Fruit fly (Drosophila melanogaster) ovary, adult (tissue): ENCODE data around the gene CG46426.

Source experiments
- CG17801 ChIP-seq: fragments of 200-800 bp; optimal IDR thresholded peaks from 2 replicates; lab custom pipeline; 2019; ENCODE audit warnings: missing biosample characterization, mild to moderate bottlenecking, missing genetic modification characterization, moderate library complexity; ENCODE audit not compliant: partially characterized antibody

Gene CG46426

DNA sequence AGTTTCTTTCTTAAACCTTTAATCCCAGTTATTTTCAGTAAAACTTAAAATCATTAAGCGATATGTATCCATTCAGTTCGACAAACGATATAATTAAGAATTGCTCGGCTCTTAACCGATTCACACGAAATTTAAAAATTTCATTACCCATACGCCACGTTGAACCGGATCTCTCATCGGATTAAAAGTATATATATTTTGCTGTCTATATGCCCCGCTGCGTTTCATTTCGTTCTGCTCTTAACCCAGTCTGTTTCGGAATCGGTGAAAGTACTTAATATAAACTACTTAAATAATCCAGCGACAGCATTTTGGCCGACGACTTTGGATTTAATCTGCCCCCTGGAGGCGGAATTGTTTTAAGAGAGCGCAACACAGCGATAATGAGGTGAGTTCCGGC is 10.5 kb downstream of the CG46426 start, which contains the start of gene CG42751:
TSS of gene CG42751 (plus strand) at position 301 of the 400 bp plus-strand sequence.
- no peak for TF ChIP-seq CG17801 (GFP tag; lab: Kevin White, UChicago)

DNA sequence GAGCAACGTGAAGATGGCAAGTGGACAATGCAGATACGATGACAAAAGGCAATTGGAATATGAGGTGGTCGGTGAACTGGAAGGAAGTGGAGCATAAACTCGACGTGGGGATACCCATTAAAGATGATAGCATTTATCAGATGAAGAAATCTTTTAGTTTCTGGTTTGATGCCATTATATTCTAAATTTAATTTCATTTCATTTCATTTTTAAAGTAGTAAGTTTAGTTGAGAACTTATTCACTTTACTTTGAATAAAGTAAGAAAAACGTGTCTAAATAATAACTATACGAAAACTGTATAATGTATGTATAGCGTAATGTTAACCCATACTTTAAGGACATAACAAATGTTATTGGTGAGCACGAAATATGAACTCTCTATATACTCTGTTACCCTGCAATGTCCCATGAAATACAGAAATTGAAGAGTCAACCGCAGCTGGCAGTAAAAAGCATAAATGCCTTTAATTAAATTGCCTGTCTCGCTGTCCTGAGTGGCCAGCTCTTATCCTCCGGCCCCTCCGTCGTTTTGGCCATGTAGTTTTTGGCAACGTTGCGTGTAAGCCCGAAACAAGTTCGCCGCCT is 28.3 kb downstream of the CG46426 start:
- no peak for TF ChIP-seq CG17801 (GFP tag; lab: Kevin White, UChicago)

DNA sequence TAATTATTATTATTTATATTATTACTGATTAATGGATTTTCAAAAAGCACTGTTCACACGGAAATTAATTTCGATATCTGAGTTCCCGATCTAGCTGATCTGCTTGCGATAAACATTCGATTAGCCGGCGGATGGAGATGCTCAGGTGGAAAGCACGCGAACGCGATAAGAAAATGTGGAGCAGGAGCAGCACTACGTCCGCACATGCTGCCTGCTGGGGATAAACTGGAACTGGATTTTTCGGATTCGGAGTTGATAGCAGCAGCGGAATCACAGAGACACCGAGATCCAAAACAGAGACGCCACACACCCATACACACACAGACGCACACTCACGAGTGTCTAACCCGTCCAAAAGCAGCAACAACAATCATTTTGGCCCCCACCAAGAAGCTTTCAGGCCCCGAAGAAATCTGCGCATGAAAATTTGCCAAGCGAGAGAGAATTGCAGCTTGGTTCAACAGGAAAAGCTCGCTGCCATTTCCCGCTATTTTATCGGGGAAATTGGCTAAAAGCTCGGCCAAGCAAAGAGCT is 31.7 kb downstream of the CG46426 start:
- TF ChIP-seq CG17801 (GFP tag; lab: Kevin White, UChicago), result no peak

DNA sequence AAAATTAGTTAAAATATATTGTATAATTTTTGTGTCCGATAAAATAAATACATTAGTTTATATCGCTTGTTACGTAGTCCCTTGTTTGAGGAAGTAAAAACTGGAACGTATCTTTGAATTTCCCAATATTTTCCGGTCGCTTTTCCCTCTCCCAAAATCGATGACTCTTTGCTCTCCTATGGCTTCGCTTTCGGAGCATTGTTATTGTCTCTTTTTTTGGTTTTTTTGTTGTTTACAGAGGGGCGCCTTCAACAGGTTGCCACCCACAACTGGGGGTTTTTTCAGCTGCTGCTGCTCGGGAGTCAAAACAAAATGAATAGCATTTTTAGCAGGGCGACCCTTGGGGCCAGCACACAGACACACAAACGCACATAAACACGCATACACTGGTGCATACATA is 32.3 kb downstream of the CG46426 start:
- TF ChIP-seq CG17801 (GFP tag; lab: Kevin White, UChicago), result no peak

DNA sequence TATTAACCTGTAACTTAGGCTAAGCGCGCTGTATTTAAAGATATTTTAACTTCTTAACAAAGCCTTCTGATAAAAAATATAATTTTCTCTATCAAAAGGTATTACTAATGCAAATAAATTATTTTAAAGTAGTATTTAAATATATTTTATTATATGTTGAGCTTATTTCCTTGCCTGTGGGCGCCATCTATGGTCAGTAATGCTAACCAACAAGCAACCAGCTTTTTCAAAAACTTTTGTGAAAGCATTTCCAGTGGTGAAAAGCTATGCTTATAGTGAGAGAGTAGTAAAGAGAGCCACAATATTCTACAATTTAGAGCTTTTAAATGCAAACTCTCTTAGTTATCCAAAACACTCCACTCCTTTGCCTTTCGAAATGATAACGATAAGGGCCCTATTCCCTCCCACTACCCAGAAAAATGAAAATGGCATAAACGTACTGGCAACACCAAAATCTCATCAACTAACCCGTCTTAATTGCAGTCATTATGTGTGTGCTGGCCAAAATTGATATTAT is 36.2 kb downstream of the CG46426 start:
- no peak for TF ChIP-seq CG17801 (GFP tag; lab: Kevin White, UChicago)
